Fruit fly (Drosophila melanogaster) whole organism, prepupa: Measurements from ENCODE around the gene CG10317.

ENCODE experiments used
- CG8119 ChIP-seq: fragments of 200-800 bp; sonication (Bioruptor generic); IDR thresholded peaks from 3 replicates; pipeline ENCODE4 v1.3.6; 2022; ENCODE audit warnings: missing biosample characterization, missing genetic modification characterization
- Ets96B ChIP-seq: fragments of 200-800 bp; optimal IDR thresholded peaks from 2 replicates; lab custom pipeline; 2019; ENCODE audit warnings: missing biosample characterization, mild to moderate bottlenecking, missing genetic modification characterization, moderate library complexity
- cyc ChIP-seq: fragments of 200-800 bp; sonication (Bioruptor generic); optimal IDR thresholded peaks from 3 replicates; lab custom pipeline; 2016; ENCODE audit warnings: missing biosample characterization, missing genetic modification characterization
- dsx ChIP-seq: fragments of 200-800 bp; optimal IDR thresholded peaks from 3 replicates; lab custom pipeline; 2019; ENCODE audit warnings: missing biosample characterization, mild to moderate bottlenecking, missing genetic modification characterization, moderate library complexity; ENCODE audit not compliant: poor library complexity, severe bottlenecking
- topi ChIP-seq: fragments of 200-800 bp; sonication (Bioruptor generic); optimal IDR thresholded peaks from 3 replicates; lab custom pipeline; 2016; ENCODE audit warnings: missing biosample characterization, missing genetic modification characterization

- TF ChIP-seq dsx (GFP tag; lab: Kevin White, UChicago): no peak
- no peak for TF ChIP-seq CG8119 (GFP tag; lab: Robert Waterston, UW)
- TF ChIP-seq topi (GFP tag; lab: Kevin White, UChicago): no peak
- no peak for TF ChIP-seq cyc (GFP tag; lab: Kevin White, UChicago)
- no peak for TF ChIP-seq Ets96B (tag; lab: Kevin White, UChicago)
These were observed 18.3 kb downstream of the CG10317 start for dm6 chr3R:16352039-16352438.
